Worm (Caenorhabditis elegans) whole organism, L4/young adult: Measurements from ENCODE around the gene fbxa-139.
"Not testable (repeated sequence)": the region's sequence is repeated elsewhere in the genome, so short reads cannot be mapped to it uniquely, and the experiment has no call there.

Experiments used
- W03F9.2 ChIP-seq: fragments of 150-350 bp; optimal IDR thresholded peaks from 2 replicates; lab custom pipeline; 2014; ENCODE audit warnings: missing biosample characterization, missing genetic modification characterization
- him-1 ChIP-seq: sonication (generic microtip); optimal IDR thresholded peaks from 2 replicates; lab custom pipeline; 2016; ENCODE audit warnings: missing genotype, missing genetic modification reagents, missing genetic modification characterization, missing compliant biosample characterization

DNA sequence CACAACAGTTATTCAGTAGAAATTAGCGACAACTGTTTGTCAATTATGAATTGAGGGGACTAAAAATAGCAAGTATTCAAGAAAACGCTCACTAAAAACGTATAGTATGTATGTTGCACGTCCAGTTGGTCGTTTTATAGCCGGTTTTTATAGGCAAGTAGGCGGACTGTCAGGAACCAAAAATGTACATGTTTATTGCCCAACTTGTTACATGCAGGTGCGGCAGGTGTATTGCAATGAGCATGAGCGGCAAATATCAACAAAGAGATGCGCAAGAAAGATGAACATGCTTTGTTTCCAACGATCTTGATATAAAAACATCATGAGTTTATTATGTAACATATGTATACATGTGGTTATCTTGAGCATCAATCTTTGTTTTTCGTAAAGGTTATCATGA, 5.3 kb upstream of the fbxa-139 start, which contains the start of gene B0391.14:
- TF ChIP-seq him-1, W03F9.2 (tag; lab: Kevin White, UChicago): not testable (repeated sequence)
